Fruit fly (Drosophila melanogaster): ENCODE results near the gene Nnk.

Gene Nnk

dm6 chr3R:17776952-17777407 lies 28.1 kb downstream of the Nnk start (continued):
- TF ChIP-seq CG10267 (tag; optimal IDR thresholded peaks at IDR 0.05) (no peak), HLH54F (GFP tag; optimal IDR thresholded peaks at IDR 0.05) (peak; percentile 16), bab2 (GFP tag; optimal IDR thresholded peaks at IDR 0.05) (peak; percentile 12), CG7987 (GFP tag; optimal IDR thresholded peaks at IDR 0.05) (no peak), CG17385 (GFP tag; optimal IDR thresholded peaks at IDR 0.05) (no peak), Myb (GFP tag; optimal IDR thresholded peaks at IDR 0.05) (no peak), CG10979 (tag; optimal IDR thresholded peaks at IDR 0.05) (no peak), CG13424 (tag; optimal IDR thresholded peaks at IDR 0.05) (peak; percentile 30), CG4617 (GFP tag; optimal IDR thresholded peaks at IDR 0.05; ENCODE audit: borderline replicate concordance) (no peak), Med (GFP tag) (peak; percentile 84), vvl (GFP tag; IDR thresholded peaks at IDR 0.05) (no peak), CG18262 (tag; optimal IDR thresholded peaks at IDR 0.05) (peak; percentile 15), gem (tag; optimal IDR thresholded peaks at IDR 0.05) (peak; percentile 50), pita (GFP tag; optimal IDR thresholded peaks at IDR 0.05) (no peak), CG17612 (GFP tag; IDR thresholded peaks at IDR 0.05) (no peak), CG7357 (GFP tag; IDR thresholded peaks at IDR 0.05) (no peak), sens (GFP tag) (peak; percentile 33), pzg (GFP tag; optimal IDR thresholded peaks at IDR 0.05) (peak; percentile 1), CG1602 (GFP tag; optimal IDR thresholded peaks at IDR 0.05) (no peak), CG15696 (tag; optimal IDR thresholded peaks at IDR 0.05) (no peak), CG6689 (GFP tag; IDR thresholded peaks at IDR 0.05) (no peak), pum (GFP tag; optimal IDR thresholded peaks at IDR 0.05) (peak; percentile 3), CG9817 (tag; optimal IDR thresholded peaks at IDR 0.05) (peak; percentile 26), Sry-β (GFP tag; optimal IDR thresholded peaks at IDR 0.05) (no peak), CG18764 (GFP tag; optimal IDR thresholded peaks at IDR 0.05) (no peak), lilli (GFP tag; optimal IDR thresholded peaks at IDR 0.05) (peak; percentile 26), grau (tag; optimal IDR thresholded peaks at IDR 0.05) (peak; percentile 21), cg (GFP tag; optimal IDR thresholded peaks at IDR 0.05) (peak; percentile 54)

- TF ChIP-seq CG13123 (GFP tag; optimal IDR thresholded peaks at IDR 0.05), result no peak
- TF ChIP-seq CkIIα-i1 (GFP tag; IDR thresholded peaks at IDR 0.05), result no peak
- no peak for TF ChIP-seq CG1602 (GFP tag; optimal IDR thresholded peaks at IDR 0.05)
- no peak for TF ChIP-seq Atf3 (GFP tag; optimal IDR thresholded peaks at IDR 0.05)
- no peak for TF ChIP-seq CG3838 (GFP tag; optimal IDR thresholded peaks at IDR 0.05)
- no peak for TF ChIP-seq usp (GFP tag; optimal IDR thresholded peaks at IDR 0.05)
- TF ChIP-seq CG10543 (GFP tag; optimal IDR thresholded peaks at IDR 0.05), result peak; percentile 5
- TF ChIP-seq CG15011 (GFP tag; optimal IDR thresholded peaks at IDR 0.05), result no peak
- no peak for TF ChIP-seq trem (tag; optimal IDR thresholded peaks at IDR 0.05)
- no peak for TF ChIP-seq CG17568 (GFP tag; optimal IDR thresholded peaks at IDR 0.05)
- peak; percentile 33; the same call in 1 of the 2 replicates for TF ChIP-seq Rfx (GFP tag; IDR thresholded peaks at IDR 0.05)
- no peak for TF ChIP-seq exex (tag; optimal IDR thresholded peaks at IDR 0.05)
- TF ChIP-seq tll (GFP tag; optimal IDR thresholded peaks at IDR 0.05), result no peak
- no peak for TF ChIP-seq CG8281 (tag; optimal IDR thresholded peaks at IDR 0.05)
- no peak for TF ChIP-seq CG12219 (GFP tag; optimal IDR thresholded peaks at IDR 0.05)
- no peak for TF ChIP-seq Ada2b (GFP tag; IDR thresholded peaks at IDR 0.05)
- no peak for TF ChIP-seq CG15601 (tag; optimal IDR thresholded peaks at IDR 0.05)
- no peak for TF ChIP-seq CG9215 (GFP tag; IDR thresholded peaks at IDR 0.05)
- TF ChIP-seq Med (GFP tag), result peak; percentile 61
- TF ChIP-seq en (GFP tag; optimal IDR thresholded peaks at IDR 0.05), result no peak
- no peak for TF ChIP-seq fru (optimal IDR thresholded peaks at IDR 0.05)
- no peak for TF ChIP-seq CG2889 (GFP tag; IDR thresholded peaks at IDR 0.05)
- no peak for TF ChIP-seq Scr (GFP tag; IDR thresholded peaks at IDR 0.05; ENCODE audit: partially characterized antibody)
- no peak for TF ChIP-seq CG3995 (GFP tag; optimal IDR thresholded peaks at IDR 0.05)
- TF ChIP-seq CG13424 (tag; optimal IDR thresholded peaks at IDR 0.05), result no peak
- TF ChIP-seq CG5180 (GFP tag; optimal IDR thresholded peaks at IDR 0.05), result no peak
- TF ChIP-seq CG8388 (GFP tag; optimal IDR thresholded peaks at IDR 0.05), result no peak
Measured at dm6 chr3R:17776104-17776589, 28.9 kb downstream of the Nnk start.
